Worm (Caenorhabditis elegans) whole organism, early embryonic: ENCODE data around the gene cyp-29A2.
A peak's percentile ranks its signal among the peaks of the same experiment; 100 is the strongest.

Source experiments
- B0310.2 ChIP-seq: sonication (generic microtip); optimal IDR thresholded peaks from 2 replicates; lab custom pipeline; 2016; ENCODE audit warnings: mild to moderate bottlenecking, missing genetic modification characterization, missing compliant biosample characterization
- F13C5.2 ChIP-seq: sonication (generic microtip); optimal IDR thresholded peaks from 2 replicates; lab custom pipeline; 2017; ENCODE audit warnings: mild to moderate bottlenecking, missing genetic modification characterization, inconsistent platforms, missing compliant biosample characterization
- aly-1 ChIP-seq: sonication (generic microtip); optimal IDR thresholded peaks from 2 replicates; lab custom pipeline; 2016; ENCODE audit warnings: missing genetic modification characterization, missing compliant biosample characterization
- ama-1 ChIP-seq: fragments of 150-350 bp; optimal IDR thresholded peaks from 2 replicates; lab custom pipeline; 2014
- ceh-13 ChIP-seq: fragments of 200-800 bp; sonication (Bioruptor generic); optimal IDR thresholded peaks from 2 replicates; lab custom pipeline; 2018; ENCODE audit warnings: mild to moderate bottlenecking, missing genetic modification characterization, missing compliant biosample characterization
- ceh-36 ChIP-seq: sonication (generic microtip); optimal IDR thresholded peaks from 2 replicates; lab custom pipeline; 2016; ENCODE audit warnings: missing genetic modification characterization, inconsistent platforms, missing compliant biosample characterization
- ets-7 ChIP-seq: sonication (generic microtip); optimal IDR thresholded peaks from 2 replicates; lab custom pipeline; 2016; ENCODE audit warnings: missing genotype, missing genetic modification characterization, missing compliant biosample characterization
- flt-1 ChIP-seq: fragments of 200-800 bp; sonication (Bioruptor generic); IDR thresholded peaks from 2 replicates; pipeline ENCODE4 v1.3.6; 2022; ENCODE audit warnings: missing genetic modification characterization, missing compliant biosample characterization
- hmbx-1 ChIP-seq: sonication (generic microtip); optimal IDR thresholded peaks from 2 replicates; lab custom pipeline; 2016; ENCODE audit warnings: mild to moderate bottlenecking, missing genetic modification characterization, missing compliant biosample characterization
- hmg-4 ChIP-seq: fragments of 200-800 bp; sonication (Bioruptor generic); optimal IDR thresholded peaks from 2 replicates; lab custom pipeline; 2018; ENCODE audit warnings: mild to moderate bottlenecking, missing genetic modification characterization, missing compliant biosample characterization
- hnd-1 ChIP-seq: sonication (generic microtip); optimal IDR thresholded peaks from 2 replicates; lab custom pipeline; 2016; ENCODE audit warnings: missing genetic modification characterization, missing compliant biosample characterization
- pes-1 ChIP-seq: fragments of 200-800 bp; sonication (Bioruptor generic); IDR thresholded peaks from 2 replicates; pipeline ENCODE4 v1.3.6; 2022; ENCODE audit warnings: missing genetic modification reagents, missing genetic modification characterization, missing compliant biosample characterization
- scrt-1 ChIP-seq: fragments of 200-800 bp; sonication (Bioruptor generic); IDR thresholded peaks from 2 replicates; pipeline ENCODE4 v1.3.6; 2022; ENCODE audit warnings: missing genetic modification characterization, missing compliant biosample characterization
- sea-1 ChIP-seq: fragments of 200-800 bp; sonication (Bioruptor generic); conservative IDR thresholded peaks from 2 replicates; pipeline ENCODE4 v1.3.6; 2022; ENCODE audit warnings: missing genetic modification characterization, missing compliant biosample characterization
- tbx-11 ChIP-seq: fragments of 200-800 bp; sonication (Bioruptor generic); IDR thresholded peaks from 2 replicates; pipeline ENCODE4 v1.3.6; 2022; ENCODE audit warnings: missing genetic modification characterization, missing compliant biosample characterization
- tbx-37 ChIP-seq: fragments of 200-800 bp; sonication (Bioruptor generic); conservative IDR thresholded peaks from 2 replicates; pipeline ENCODE4 v1.3.6; 2022; ENCODE audit warnings: missing genetic modification reagents, missing genetic modification characterization, missing compliant biosample characterization
- tra-4 ChIP-seq: sonication (generic microtip); optimal IDR thresholded peaks from 2 replicates; lab custom pipeline; 2017; ENCODE audit warnings: missing genetic modification characterization, missing compliant biosample characterization

The cyp-29A2 gene

ce11 chrV:11235876-11236275 lies 18.5 kb downstream of the cyp-29A2 start:
- TF ChIP-seq ceh-36 (tag; lab: Kevin White, UChicago) (no peak), pes-1 (GFP tag; lab: Robert Waterston, UW) (no peak), hmbx-1 (tag; lab: Kevin White, UChicago) (no peak), tbx-11 (GFP tag; lab: Robert Waterston, UW) (no peak), B0310.2 (no peak), aly-1 (tag; lab: Kevin White, UChicago) (no peak), flt-1 (GFP tag; lab: Robert Waterston, UW) (no peak), F13C5.2 (tag; lab: Kevin White, UChicago) (no peak), ceh-13 (GFP tag; lab: Kevin White, UChicago) (no peak), hmg-4 (GFP tag; lab: Kevin White, UChicago) (no peak), scrt-1 (GFP tag; lab: Robert Waterston, UW) (no peak), ama-1 (no peak), hnd-1 (tag; lab: Kevin White, UChicago) (no peak), tbx-37 (GFP tag; lab: Robert Waterston, UW) (no peak), ets-7 (tag; lab: Kevin White, UChicago) (no peak), tra-4 (tag; lab: Kevin White, UChicago) (no peak)

ce11 chrV:11239187-11239725 lies 21.9 kb downstream of the cyp-29A2 start, which contains the start of the genes dvc-1 and ima-1:
Gene dvc-1, minus strand, starts transcription at chrV:11239331.
Gene ima-1, plus strand, starts transcription at chrV:11239675.
- TF ChIP-seq scrt-1 (GFP tag; lab: Robert Waterston, UW) (peak; percentile 55; the same call in 1 of the 2 replicates), F13C5.2 (tag; lab: Kevin White, UChicago) (peak; percentile 90), ama-1 (no peak), sea-1 (GFP tag; lab: Robert Waterston, UW) (peak; percentile 75), ceh-13 (GFP tag; lab: Kevin White, UChicago) (peak; percentile 65), ceh-36 (tag; lab: Kevin White, UChicago) (peak; percentile 69), aly-1 (tag; lab: Kevin White, UChicago) (no peak), tbx-11 (GFP tag; lab: Robert Waterston, UW) (peak; percentile 69; the same call in 1 of the 2 replicates), hmg-4 (GFP tag; lab: Kevin White, UChicago) (peak; percentile 50), B0310.2 (no peak), tra-4 (tag; lab: Kevin White, UChicago) (no peak), pes-1 (GFP tag; lab: Robert Waterston, UW) (no peak), flt-1 (GFP tag; lab: Robert Waterston, UW) (peak; percentile 76), hmbx-1 (tag; lab: Kevin White, UChicago) (peak; percentile 12), hnd-1 (tag; lab: Kevin White, UChicago) (peak; percentile 43), ets-7 (tag; lab: Kevin White, UChicago) (peak; percentile 0), tbx-37 (GFP tag; lab: Robert Waterston, UW) (peak; percentile 74)

DNA sequence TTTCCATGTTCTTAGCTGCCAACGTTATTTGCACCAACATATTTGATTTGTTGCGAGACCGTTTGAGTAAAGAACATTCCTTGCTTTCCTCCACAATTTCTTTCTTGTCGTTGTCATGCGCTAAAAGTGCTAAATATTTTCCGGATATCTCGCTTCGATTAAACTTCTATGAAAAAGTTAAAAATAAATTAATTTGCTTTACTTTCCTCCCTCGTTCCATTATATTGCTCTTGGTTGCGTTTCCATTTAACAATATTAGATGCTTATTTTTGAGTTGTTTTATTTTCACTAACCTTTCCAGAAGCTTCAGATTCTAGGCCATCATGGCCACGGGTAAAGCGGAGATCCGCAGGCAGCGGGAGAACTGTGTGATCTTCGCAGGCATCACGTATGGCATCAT lies 24.2 kb downstream of the cyp-29A2 start, which contains the start of gene pgap-1:
pgap-1 (plus strand) TSS at position 301 of the 400 bp plus-strand sequence.
- TF ChIP-seq F13C5.2 (tag; lab: Kevin White, UChicago) (no peak), scrt-1 (GFP tag; lab: Robert Waterston, UW) (no peak), tbx-11 (GFP tag; lab: Robert Waterston, UW) (no peak), hnd-1 (tag; lab: Kevin White, UChicago) (no peak), ets-7 (tag; lab: Kevin White, UChicago) (no peak), B0310.2 (no peak), pes-1 (GFP tag; lab: Robert Waterston, UW) (no peak), sea-1 (GFP tag; lab: Robert Waterston, UW) (no peak), ceh-13 (GFP tag; lab: Kevin White, UChicago) (no peak), aly-1 (tag; lab: Kevin White, UChicago) (no peak), ama-1 (no peak), hmbx-1 (tag; lab: Kevin White, UChicago) (no peak), tbx-37 (GFP tag; lab: Robert Waterston, UW) (no peak), tra-4 (tag; lab: Kevin White, UChicago) (no peak), hmg-4 (GFP tag; lab: Kevin White, UChicago) (no peak), flt-1 (GFP tag; lab: Robert Waterston, UW) (no peak), ceh-36 (tag; lab: Kevin White, UChicago) (no peak)

ce11 chrV:11244539-11244938 lies 27.2 kb downstream of the cyp-29A2 start, which contains the start of gene mxl-1:
Gene mxl-1, plus strand, starts transcription at chrV:11244839.
- TF ChIP-seq hmg-4 (GFP tag; lab: Kevin White, UChicago) = no peak
- TF ChIP-seq aly-1 (tag; lab: Kevin White, UChicago) = no peak
- no peak for TF ChIP-seq tbx-37 (GFP tag; lab: Robert Waterston, UW)
- TF ChIP-seq scrt-1 (GFP tag; lab: Robert Waterston, UW) = no peak
- no peak for TF ChIP-seq flt-1 (GFP tag; lab: Robert Waterston, UW)
- no peak for TF ChIP-seq ceh-36 (tag; lab: Kevin White, UChicago)
- no peak for TF ChIP-seq ets-7 (tag; lab: Kevin White, UChicago)
- no peak for TF ChIP-seq tra-4 (tag; lab: Kevin White, UChicago)
- no peak for TF ChIP-seq hnd-1 (tag; lab: Kevin White, UChicago)
- no peak for TF ChIP-seq B0310.2
- no peak for TF ChIP-seq sea-1 (GFP tag; lab: Robert Waterston, UW)
- TF ChIP-seq F13C5.2 (tag; lab: Kevin White, UChicago) = no peak
- TF ChIP-seq tbx-11 (GFP tag; lab: Robert Waterston, UW) = no peak
- no peak for TF ChIP-seq pes-1 (GFP tag; lab: Robert Waterston, UW)
- no peak for TF ChIP-seq ama-1
- no peak for TF ChIP-seq hmbx-1 (tag; lab: Kevin White, UChicago)
- no peak for TF ChIP-seq ceh-13 (GFP tag; lab: Kevin White, UChicago)

ce11 chrV:11245029-11245428 lies 27.6 kb downstream of the cyp-29A2 start:
- TF ChIP-seq F13C5.2 (tag; lab: Kevin White, UChicago) (no peak), ceh-36 (tag; lab: Kevin White, UChicago) (no peak), pes-1 (GFP tag; lab: Robert Waterston, UW) (no peak), hmbx-1 (tag; lab: Kevin White, UChicago) (no peak), hnd-1 (tag; lab: Kevin White, UChicago) (no peak), ets-7 (tag; lab: Kevin White, UChicago) (no peak), tbx-11 (GFP tag; lab: Robert Waterston, UW) (no peak), ama-1 (no peak), scrt-1 (GFP tag; lab: Robert Waterston, UW) (no peak), B0310.2 (no peak), ceh-13 (GFP tag; lab: Kevin White, UChicago) (no peak)
